Fruit fly (Drosophila melanogaster) Kc167 (cell line): ENCODE data around the gene CG43082.

ENCODE experiments used
- Myc ChIP-seq: fragments of >200 bp; optimal IDR thresholded peaks from 2 replicates; lab custom pipeline; 2017; ENCODE audit warnings: missing external identifiers
- h ChIP-seq: fragments of >200 bp; optimal IDR thresholded peaks from 3 replicates; lab custom pipeline; 2018; ENCODE audit warnings: missing external identifiers
- insv ChIP-seq: fragments of >200 bp; optimal IDR thresholded peaks from 3 replicates; lab custom pipeline; 2018; ENCODE audit warnings: missing external identifiers
- psq ChIP-seq: fragments of >200 bp; optimal IDR thresholded peaks from 2 replicates; lab custom pipeline; 2017; ENCODE audit warnings: missing external identifiers

DNA sequence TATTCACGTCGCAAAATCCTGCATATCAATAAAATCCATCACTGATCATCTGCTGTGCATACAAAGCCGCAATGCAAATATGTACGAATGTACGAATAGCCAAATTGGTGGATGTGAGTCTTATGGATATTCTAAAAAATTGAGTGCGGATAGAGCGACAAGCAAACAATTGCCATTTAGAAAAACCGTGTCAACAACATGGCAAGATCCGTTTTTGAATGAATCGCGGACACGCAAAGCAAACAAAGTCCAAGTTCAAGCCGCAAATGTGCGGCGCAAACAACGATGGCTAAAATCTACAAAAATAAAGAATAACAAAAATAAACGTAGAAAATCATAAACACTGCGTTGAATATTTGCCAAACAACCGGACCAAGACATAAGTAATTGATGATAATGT is 27.9 kb downstream of the CG43082 start:
- no peak for TF ChIP-seq insv (lab: Kevin White, UChicago)
- TF ChIP-seq h, result no peak
- no peak for TF ChIP-seq psq (lab: Kevin White, UChicago)
- no peak for TF ChIP-seq Myc (lab: Kevin White, UChicago)
